Fruit fly (Drosophila melanogaster) whole organism, wandering third instar larva: ENCODE measurements around the gene CG3552.
A peak's percentile ranks its signal among the peaks of the same experiment; 100 is the strongest.

Experiments
- Abd-B ChIP-seq: fragments of >200 bp; optimal IDR thresholded peaks from 2 replicates; lab custom pipeline; 2017; ENCODE audit warnings: missing biosample characterization, missing genetic modification characterization
- CG32264 ChIP-seq: fragments of 200-800 bp; sonication (Bioruptor generic); optimal IDR thresholded peaks from 2 replicates; lab custom pipeline; 2016; ENCODE audit warnings: missing biosample characterization, missing genetic modification characterization
- CG9705 ChIP-seq: fragments of 200-800 bp; sonication (Bioruptor generic); optimal IDR thresholded peaks from 2 replicates; lab custom pipeline; 2018; ENCODE audit warnings: missing biosample characterization, mild to moderate bottlenecking, missing genetic modification characterization
- CrebA ChIP-seq: fragments of 200-800 bp; sonication (Bioruptor generic); optimal IDR thresholded peaks from 2 replicates; lab custom pipeline; 2016; ENCODE audit warnings: missing biosample characterization, mild to moderate bottlenecking, missing genetic modification characterization, borderline replicate concordance
- Dfd ChIP-seq: fragments of >200 bp; optimal IDR thresholded peaks from 2 replicates; lab custom pipeline; 2017; ENCODE audit warnings: missing biosample characterization, missing genetic modification characterization
- Dif ChIP-seq: fragments of 200-275, 200-300 bp; sonication (Bioruptor generic); optimal IDR thresholded peaks from 2 replicates; lab custom pipeline; 2018; ENCODE audit warnings: missing biosample characterization, missing genetic modification characterization; ENCODE audit not compliant: partially characterized antibody
- GATAd ChIP-seq: sonication (Bioruptor generic); optimal IDR thresholded peaks from 2 replicates; lab custom pipeline; 2016; ENCODE audit warnings: missing biosample characterization, missing genetic modification characterization
- HLH106 ChIP-seq: fragments of 200-800 bp; optimal IDR thresholded peaks from 3 replicates; lab custom pipeline; 2019; ENCODE audit warnings: missing biosample characterization, mild to moderate bottlenecking, missing genetic modification characterization, moderate library complexity
- Hnf4 ChIP-seq: fragments of 200-800 bp; sonication (Bioruptor generic); optimal IDR thresholded peaks from 2 replicates; lab custom pipeline; 2016; ENCODE audit warnings: missing biosample characterization, mild to moderate bottlenecking, missing genetic modification characterization
- Hr78 ChIP-seq: fragments of >200 bp; optimal IDR thresholded peaks from 2 replicates; lab custom pipeline; 2017; ENCODE audit warnings: missing biosample characterization, missing genetic modification characterization
- Hr83 ChIP-seq: fragments of 200-300 bp; sonication (Bioruptor generic); optimal IDR thresholded peaks from 2 replicates; lab custom pipeline; 2016; ENCODE audit warnings: missing biosample characterization, mild to moderate bottlenecking, missing genetic modification characterization, moderate library complexity; ENCODE audit not compliant: poor library complexity, severe bottlenecking
- Jra ChIP-seq: sonication (Bioruptor generic); optimal IDR thresholded peaks from 2 replicates; lab custom pipeline; 2016; ENCODE audit warnings: missing biosample characterization, missing genetic modification characterization
- Mio ChIP-seq: sonication (Bioruptor generic); optimal IDR thresholded peaks from 2 replicates; lab custom pipeline; 2016; ENCODE audit warnings: missing biosample characterization, missing genetic modification characterization
- Myc ChIP-seq: fragments of >200 bp; optimal IDR thresholded peaks from 2 replicates; lab custom pipeline; 2017
- N ChIP-seq: fragments of >200 bp; optimal IDR thresholded peaks from 2 replicates; lab custom pipeline; 2018; ENCODE audit warnings: missing biosample characterization, missing external identifiers, missing genetic modification characterization
- OdsH ChIP-seq: fragments of 200-800 bp; sonication (Bioruptor generic); optimal IDR thresholded peaks from 2 replicates; lab custom pipeline; 2016; ENCODE audit warnings: missing biosample characterization, mild to moderate bottlenecking, missing genetic modification characterization
- Rel ChIP-seq, 2 experiments: fragments of 200-800 bp; sonication (Bioruptor generic) in 1 of 2; optimal IDR thresholded peaks; 2 replicates in 1 of 2; 3 replicates in 1 of 2; lab custom pipeline; 2016 to 2019; ENCODE audit warnings: mild to moderate bottlenecking in 2 of 2, missing biosample characterization in 2 of 2, missing genetic modification characterization in 2 of 2, moderate library complexity in 1 of 2
- Sp1 ChIP-seq: fragments of 200-800 bp; sonication (Bioruptor generic); optimal IDR thresholded peaks from 3 replicates; lab custom pipeline; 2019; ENCODE audit warnings: missing biosample characterization, mild to moderate bottlenecking, missing genetic modification characterization, moderate library complexity
- Vsx2 ChIP-seq: fragments of 200-300, 225-300 bp; sonication (Bioruptor generic); optimal IDR thresholded peaks from 2 replicates; lab custom pipeline; 2018; ENCODE audit warnings: missing biosample characterization, missing genetic modification characterization; ENCODE audit not compliant: partially characterized antibody
- br ChIP-seq: fragments of 200-800 bp; sonication (Bioruptor generic); optimal IDR thresholded peaks from 2 replicates; lab custom pipeline; 2016; ENCODE audit warnings: missing biosample characterization, missing genetic modification characterization
- brk ChIP-seq: fragments of 200-800 bp; sonication (Bioruptor generic); optimal IDR thresholded peaks from 2 replicates; lab custom pipeline; 2016; ENCODE audit warnings: missing biosample characterization, mild to moderate bottlenecking, missing genetic modification characterization
- dl ChIP-seq, 2 experiments: fragments of 175-275, 200-275 bp in 1 of 2; fragments of 200-275 bp in 1 of 2; sonication (Bioruptor generic); optimal IDR thresholded peaks; lab custom pipeline; 2018; ENCODE audit warnings: mild to moderate bottlenecking in 2 of 2, missing biosample characterization in 2 of 2, missing genetic modification characterization in 2 of 2, moderate library complexity in 2 of 2; ENCODE audit not compliant: partially characterized antibody in 2 of 2, insufficient read depth in 1 of 2
- dmrt93B ChIP-seq: fragments of 200-800 bp; sonication (Bioruptor generic); optimal IDR thresholded peaks from 2 replicates; lab custom pipeline; 2018; ENCODE audit warnings: missing biosample characterization, mild to moderate bottlenecking, missing genetic modification characterization
- dsf ChIP-seq: sonication (Bioruptor generic); optimal IDR thresholded peaks from 2 replicates; lab custom pipeline; 2016; ENCODE audit warnings: missing biosample characterization, missing genetic modification characterization, borderline replicate concordance
- ey ChIP-seq: fragments of 200-800 bp; sonication (Bioruptor generic); optimal IDR thresholded peaks from 2 replicates; lab custom pipeline; 2016; ENCODE audit warnings: missing biosample characterization, missing genetic modification characterization
- foxo ChIP-seq, 2 experiments: fragments of 200-800 bp; sonication (Bioruptor generic); optimal IDR thresholded peaks; 2 replicates in 1 of 2; 3 replicates in 1 of 2; lab custom pipeline; 2016 to 2017; ENCODE audit warnings: missing biosample characterization in 2 of 2, missing genetic modification characterization in 2 of 2
- fru ChIP-seq: fragments of 200-800 bp; sonication (Bioruptor generic); optimal IDR thresholded peaks from 3 replicates; lab custom pipeline; 2016; ENCODE audit warnings: missing biosample characterization, mild to moderate bottlenecking, missing genetic modification characterization
- h ChIP-seq: fragments of 200-800 bp; sonication (Bioruptor generic); optimal IDR thresholded peaks from 3 replicates; lab custom pipeline; 2016; ENCODE audit warnings: missing biosample characterization, mild to moderate bottlenecking, missing genetic modification characterization
- jim ChIP-seq: fragments of 175-275, 200-325 bp; sonication (Bioruptor generic); optimal IDR thresholded peaks from 2 replicates; lab custom pipeline; 2016; ENCODE audit warnings: missing biosample characterization, mild to moderate bottlenecking, missing genetic modification characterization
- lola ChIP-seq: fragments of >200 bp; optimal IDR thresholded peaks from 2 replicates; lab custom pipeline; 2017; ENCODE audit warnings: missing biosample characterization, missing genetic modification characterization
- pan ChIP-seq: fragments of >200 bp; optimal IDR thresholded peaks from 2 replicates; lab custom pipeline; 2017
- psq ChIP-seq: fragments of 200-800 bp; sonication (Bioruptor generic); optimal IDR thresholded peaks from 3 replicates; lab custom pipeline; 2017; ENCODE audit warnings: missing biosample characterization, mild to moderate bottlenecking, missing genetic modification characterization, moderate library complexity
- rgr ChIP-seq: fragments of 200-800 bp; sonication (Bioruptor generic); optimal IDR thresholded peaks from 3 replicates; lab custom pipeline; 2016; ENCODE audit warnings: missing biosample characterization, mild to moderate bottlenecking, missing genetic modification characterization
- sage ChIP-seq: fragments of 200-800 bp; sonication (Bioruptor generic); optimal IDR thresholded peaks from 2 replicates; lab custom pipeline; 2016; ENCODE audit warnings: missing biosample characterization, mild to moderate bottlenecking, missing genetic modification characterization
- sv ChIP-seq: fragments of 200-800 bp; sonication (Bioruptor generic); optimal IDR thresholded peaks from 3 replicates; lab custom pipeline; 2016; ENCODE audit warnings: missing biosample characterization, missing genetic modification characterization
- tai ChIP-seq: sonication (Bioruptor generic); optimal IDR thresholded peaks from 2 replicates; lab custom pipeline; 2016; ENCODE audit warnings: missing biosample characterization, missing genetic modification characterization
- usp ChIP-seq: fragments of >200 bp; optimal IDR thresholded peaks from 2 replicates; lab custom pipeline; 2017; ENCODE audit warnings: missing biosample characterization, missing genetic modification characterization
- woc ChIP-seq: sonication (Bioruptor generic); optimal IDR thresholded peaks from 2 replicates; lab custom pipeline; 2016; ENCODE audit warnings: missing biosample characterization, mild to moderate bottlenecking, missing genetic modification characterization

The CG3552 gene

dm6 chr3L:9452422-9452821, 3.7 kb upstream of the CG3552 start:
- no peak for TF ChIP-seq fru (GFP tag; lab: Kevin White, UChicago)
- TF ChIP-seq dmrt93B (GFP tag; lab: Kevin White, UChicago), result no peak
- no peak for TF ChIP-seq Mio (GFP tag; lab: Kevin White, UChicago)
- TF ChIP-seq Dif (GFP tag; lab: Kevin White, UChicago), result no peak
- peak; percentile 17 for TF ChIP-seq h
- TF ChIP-seq brk (GFP tag; lab: Kevin White, UChicago), result no peak
- no peak for TF ChIP-seq dl (GFP tag; optimal IDR thresholded peaks at IDR 0.05; lab: Kevin White, UChicago; ENCODE audit: insufficient read depth in 1 of 2, partially characterized antibody in 2 of 2)
- TF ChIP-seq GATAd, result no peak
- no peak for TF ChIP-seq Hr83 (GFP tag; lab: Kevin White, UChicago)

dm6 chr3L:9456389-9456788, 271 bp downstream of the CG3552 start:
- no peak for TF ChIP-seq dmrt93B (GFP tag; lab: Kevin White, UChicago)
- TF ChIP-seq HLH106, result no peak
- no peak for TF ChIP-seq dl (GFP tag; optimal IDR thresholded peaks at IDR 0.05; lab: Kevin White, UChicago; ENCODE audit: insufficient read depth in 1 of 2, partially characterized antibody in 2 of 2)

- TF ChIP-seq dmrt93B (GFP tag; lab: Kevin White, UChicago) (peak; percentile 99), OdsH (GFP tag; lab: Kevin White, UChicago) (peak; percentile 99), rgr (peak; percentile 100), CrebA (GFP tag; lab: Kevin White, UChicago) (no peak), Jra (GFP tag; lab: Kevin White, UChicago) (peak; percentile 98), sage (peak; percentile 98), foxo (GFP tag; optimal IDR thresholded peaks at IDR 0.05; lab: Kevin White, UChicago) (peak; percentile 99 to 100), tai (GFP tag; lab: Kevin White, UChicago) (no peak), brk (GFP tag; lab: Kevin White, UChicago) (peak; percentile 98), Mio (GFP tag; lab: Kevin White, UChicago) (peak; percentile 97), lola (GFP tag; lab: Kevin White, UChicago) (no peak), dsf (GFP tag; lab: Kevin White, UChicago) (peak; percentile 96), Hr83 (GFP tag; lab: Kevin White, UChicago) (peak; percentile 99), psq (GFP tag; lab: Kevin White, UChicago) (peak; percentile 97), woc (peak; percentile 99), N (no peak), Dif (GFP tag; lab: Kevin White, UChicago) (no peak), br (peak; percentile 99), jim (GFP tag; lab: Kevin White, UChicago) (peak; percentile 91), Vsx2 (GFP tag; lab: Kevin White, UChicago) (no peak), CG32264 (GFP tag; lab: Kevin White, UChicago) (peak; percentile 99), sv (GFP tag; lab: Kevin White, UChicago) (peak; percentile 98), Rel (GFP tag; optimal IDR thresholded peaks at IDR 0.05; lab: Kevin White, UChicago) (peak; percentile 95), Rel (tag; optimal IDR thresholded peaks at IDR 0.05; lab: Kevin White, UChicago) (peak; percentile 89), Dfd (GFP tag; lab: Kevin White, UChicago) (peak; percentile 92), dl (GFP tag; optimal IDR thresholded peaks at IDR 0.05; lab: Kevin White, UChicago; ENCODE audit: insufficient read depth in 1 of 2, partially characterized antibody in 2 of 2) (no peak), Abd-B (GFP tag; lab: Kevin White, UChicago) (no peak), pan (lab: Kevin White, UChicago) (no peak), Hr78 (GFP tag; lab: Kevin White, UChicago) (no peak), Sp1 (GFP tag; lab: Kevin White, UChicago) (peak; percentile 100), GATAd (peak; percentile 98), Myc (lab: Kevin White, UChicago) (no peak), usp (GFP tag; lab: Kevin White, UChicago) (no peak), HLH106 (peak; percentile 99), Hnf4 (GFP tag; lab: Kevin White, UChicago) (peak; percentile 99), CG9705 (GFP tag; lab: Kevin White, UChicago) (peak; percentile 99), fru (GFP tag; lab: Kevin White, UChicago) (peak; percentile 99), ey (peak; percentile 99), h (peak; percentile 99)
Observed at dm6 chr3L:9457619-9458092, 1.5 kb downstream of the CG3552 start, which contains the start of gene CG3437. Gene CG3437 (minus strand): TSS chr3L:9457669.
